Worm (Caenorhabditis elegans) whole organism, late embryonic: Measurements from ENCODE around the gene str-79.

Source experiments
- F13H6.1 ChIP-seq: sonication (generic microtip); optimal IDR thresholded peaks from 2 replicates; lab custom pipeline; 2016; ENCODE audit warnings: missing genetic modification characterization, missing compliant biosample characterization
- ama-1 ChIP-seq: fragments of 150-350 bp; optimal IDR thresholded peaks from 2 replicates; lab custom pipeline; 2014
- ceh-45 ChIP-seq: fragments of 200-800 bp; sonication (Bioruptor generic); IDR thresholded peaks from 2 replicates; pipeline ENCODE4 v1.3.6; 2022; ENCODE audit warnings: missing genetic modification reagents, missing genetic modification characterization, missing compliant biosample characterization
- dve-1 ChIP-seq: sonication (generic microtip); optimal IDR thresholded peaks from 2 replicates; lab custom pipeline; 2017; ENCODE audit warnings: antibody characterized with exemption, mild to moderate bottlenecking, missing genetic modification characterization, missing compliant biosample characterization
- fkh-10 ChIP-seq: fragments of 150-350 bp; optimal IDR thresholded peaks from 2 replicates; lab custom pipeline; 2014; ENCODE audit warnings: missing biosample characterization, missing genetic modification reagents, missing genetic modification characterization
- nhr-11 ChIP-seq: fragments of 150-350 bp; optimal IDR thresholded peaks from 2 replicates; lab custom pipeline; 2014; ENCODE audit warnings: missing biosample characterization, missing genetic modification characterization
- nhr-232 ChIP-seq: sonication (generic microtip); optimal IDR thresholded peaks from 2 replicates; lab custom pipeline; 2016; ENCODE audit warnings: missing genetic modification characterization, missing compliant biosample characterization
- rnt-1 ChIP-seq: sonication (generic microtip); optimal IDR thresholded peaks from 2 replicates; lab custom pipeline; 2016; ENCODE audit warnings: missing genetic modification characterization, missing compliant biosample characterization
- tbx-2 ChIP-seq: sonication (generic microtip); optimal IDR thresholded peaks from 2 replicates; lab custom pipeline; 2016; ENCODE audit warnings: missing genetic modification characterization, missing compliant biosample characterization
- unc-55 ChIP-seq: sonication (generic microtip); optimal IDR thresholded peaks from 2 replicates; lab custom pipeline; 2017; ENCODE audit warnings: missing biosample characterization, missing genetic modification reagents, missing genetic modification characterization

- no peak for TF ChIP-seq rnt-1 (tag; lab: Kevin White, UChicago)
- no peak for TF ChIP-seq ceh-45 (GFP tag; lab: Robert Waterston, UW)
- no peak for TF ChIP-seq nhr-11
- no peak for TF ChIP-seq ama-1 (lab: Kevin White, UChicago)
- TF ChIP-seq unc-55 = no peak
- TF ChIP-seq nhr-232 (tag; lab: Kevin White, UChicago) = no peak
- no peak for TF ChIP-seq dve-1 (tag; lab: Kevin White, UChicago)
- TF ChIP-seq tbx-2 (tag; lab: Kevin White, UChicago) = no peak
- TF ChIP-seq fkh-10 = no peak
- no peak for TF ChIP-seq F13H6.1 (tag; lab: Kevin White, UChicago)
These were observed 29.8 kb upstream of the str-79 start, which contains the start of gene Y59E1A.4 for ce11 chrX:1939887-1940286.
